Fruit fly (Drosophila melanogaster) whole organism, prepupa: ENCODE data around the gene PolA2.

Source experiments
- Blimp-1 ChIP-seq: fragments of 200-800 bp; sonication (Bioruptor generic); optimal IDR thresholded peaks from 3 replicates; lab custom pipeline; 2017; ENCODE audit warnings: missing biosample characterization, missing genetic modification characterization, mild to moderate bottlenecking, moderate library complexity, missing genetic modification reagents
- CG10631 ChIP-seq: fragments of 200-800 bp; sonication (Bioruptor generic); optimal IDR thresholded peaks from 2 replicates; lab custom pipeline; 2016; ENCODE audit warnings: missing biosample characterization, missing genetic modification characterization
- CG10669 ChIP-seq: fragments of 200-800 bp; sonication (Bioruptor generic); optimal IDR thresholded peaks from 3 replicates; lab custom pipeline; 2018; ENCODE audit warnings: missing biosample characterization, mild to moderate bottlenecking, missing genetic modification characterization, moderate library complexity
- CG11294 ChIP-seq: fragments of 200-800 bp; sonication (Bioruptor generic); IDR thresholded peaks from 2 replicates; pipeline ENCODE4 v1.3.6; 2022; ENCODE audit warnings: missing biosample characterization, missing genetic modification characterization
- CG11902 ChIP-seq: fragments of 200-800 bp; sonication (Bioruptor generic); optimal IDR thresholded peaks from 3 replicates; lab custom pipeline; 2016; ENCODE audit warnings: missing biosample characterization, missing genetic modification characterization
- CG15336 ChIP-seq: fragments of 200-800 bp; sonication (Bioruptor generic); IDR thresholded peaks from 2 replicates; pipeline ENCODE4 v1.3.6; 2022; ENCODE audit warnings: missing biosample characterization, missing genetic modification characterization
- CG16779 ChIP-seq: fragments of 200-800 bp; sonication (Bioruptor generic); optimal IDR thresholded peaks from 3 replicates; lab custom pipeline; 2017; ENCODE audit warnings: missing biosample characterization, mild to moderate bottlenecking, missing genetic modification characterization
- CG3032 ChIP-seq: fragments of 200-800 bp; optimal IDR thresholded peaks from 2 replicates; lab custom pipeline; 2019; ENCODE audit warnings: missing biosample characterization, mild to moderate bottlenecking, missing genetic modification characterization, moderate library complexity
- CG31627 ChIP-seq: fragments of 200-800 bp; sonication (Bioruptor generic); optimal IDR thresholded peaks from 3 replicates; lab custom pipeline; 2016; ENCODE audit warnings: missing biosample characterization, missing genetic modification characterization
- CG32006 ChIP-seq: fragments of 200-800 bp; sonication (Bioruptor generic); optimal IDR thresholded peaks from 3 replicates; lab custom pipeline; 2017; ENCODE audit warnings: missing biosample characterization, mild to moderate bottlenecking, missing genetic modification characterization
- CG34406 ChIP-seq: fragments of 200-800 bp; sonication (Bioruptor generic); optimal IDR thresholded peaks from 3 replicates; lab custom pipeline; 2016; ENCODE audit warnings: missing biosample characterization, missing genetic modification characterization
- CG3919 ChIP-seq: fragments of 200-800 bp; sonication (Bioruptor generic); optimal IDR thresholded peaks from 3 replicates; lab custom pipeline; 2016; ENCODE audit warnings: missing biosample characterization, missing genetic modification characterization
- CG4318 ChIP-seq: fragments of 200-800 bp; sonication (Bioruptor generic); optimal IDR thresholded peaks from 3 replicates; lab custom pipeline; 2017; ENCODE audit warnings: missing biosample characterization, mild to moderate bottlenecking, missing genetic modification characterization
- CG6163 ChIP-seq: fragments of 200-800 bp; sonication (Bioruptor generic); IDR thresholded peaks from 3 replicates; pipeline ENCODE4 v1.3.6; 2022; ENCODE audit warnings: missing biosample characterization, missing genetic modification characterization
- CG6276 ChIP-seq: fragments of 200-800 bp; sonication (Bioruptor generic); optimal IDR thresholded peaks from 2 replicates; lab custom pipeline; 2017; ENCODE audit warnings: missing biosample characterization, mild to moderate bottlenecking, missing genetic modification characterization
- CG6792 ChIP-seq: fragments of 200-800 bp; sonication (Bioruptor generic); optimal IDR thresholded peaks from 3 replicates; lab custom pipeline; 2016; ENCODE audit warnings: missing biosample characterization, missing genetic modification characterization
- CG6808 ChIP-seq: fragments of 200-800 bp; sonication (Bioruptor generic); optimal IDR thresholded peaks from 3 replicates; lab custom pipeline; 2017; ENCODE audit warnings: missing biosample characterization, missing genetic modification characterization, mild to moderate bottlenecking, moderate library complexity, missing genetic modification reagents
- CG6854 ChIP-seq: fragments of 200-800 bp; sonication (Bioruptor generic); optimal IDR thresholded peaks from 2 replicates; lab custom pipeline; 2017; ENCODE audit warnings: missing biosample characterization, mild to moderate bottlenecking, missing genetic modification characterization
- CG8119 ChIP-seq: fragments of 200-800 bp; sonication (Bioruptor generic); IDR thresholded peaks from 3 replicates; pipeline ENCODE4 v1.3.6; 2022; ENCODE audit warnings: missing biosample characterization, missing genetic modification characterization
- CG8632 ChIP-seq: fragments of 200-800 bp; sonication (Bioruptor generic); optimal IDR thresholded peaks from 3 replicates; lab custom pipeline; 2016; ENCODE audit warnings: missing biosample characterization, missing genetic modification characterization
- CG9139 ChIP-seq: fragments of 200-800 bp; sonication (Bioruptor generic); optimal IDR thresholded peaks from 3 replicates; lab custom pipeline; 2017; ENCODE audit warnings: missing biosample characterization, mild to moderate bottlenecking, missing genetic modification characterization
- Eip75B ChIP-seq: fragments of 200-800 bp; sonication (Bioruptor generic); optimal IDR thresholded peaks from 3 replicates; lab custom pipeline; 2016; ENCODE audit warnings: missing biosample characterization, missing genetic modification characterization
- Eip78C ChIP-seq: fragments of 200-800 bp; sonication (Bioruptor generic); peaks from one replicate; lab custom pipeline; 2016; ENCODE audit warnings: missing biosample characterization, missing genetic modification characterization
- Eip93F ChIP-seq: fragments of 200-800 bp; sonication (Bioruptor generic); optimal IDR thresholded peaks from 2 replicates; lab custom pipeline; 2016; ENCODE audit warnings: missing biosample characterization, mild to moderate bottlenecking, missing genetic modification characterization
- Ets96B ChIP-seq: fragments of 200-800 bp; optimal IDR thresholded peaks from 2 replicates; lab custom pipeline; 2019; ENCODE audit warnings: missing biosample characterization, mild to moderate bottlenecking, missing genetic modification characterization, moderate library complexity
- Gug ChIP-seq: fragments of 200-800 bp; sonication (Bioruptor generic); IDR thresholded peaks from 2 replicates; pipeline ENCODE4 v1.3.6; 2022; ENCODE audit warnings: missing biosample characterization, missing genetic modification characterization
- Hr38 ChIP-seq: sonication (Bioruptor generic); optimal IDR thresholded peaks from 2 replicates; lab custom pipeline; 2016; ENCODE audit warnings: missing biosample characterization, missing genetic modification characterization
- Hr39 ChIP-seq: fragments of 200-800 bp; sonication (Bioruptor generic); optimal IDR thresholded peaks from 2 replicates; lab custom pipeline; 2016; ENCODE audit warnings: missing biosample characterization, missing genetic modification characterization
- Hr4 ChIP-seq: fragments of 200-800 bp; sonication (Bioruptor generic); optimal IDR thresholded peaks from 3 replicates; lab custom pipeline; 2016; ENCODE audit warnings: missing biosample characterization, missing genetic modification characterization
- Lpt ChIP-seq: fragments of 200-800 bp; sonication (Bioruptor generic); optimal IDR thresholded peaks from 3 replicates; lab custom pipeline; 2016; ENCODE audit warnings: missing biosample characterization, missing genetic modification characterization
- Met ChIP-seq: fragments of 200-800 bp; sonication (Bioruptor generic); optimal IDR thresholded peaks from 3 replicates; lab custom pipeline; 2016; ENCODE audit warnings: missing biosample characterization, missing genetic modification characterization
- OdsH ChIP-seq: fragments of 200-800 bp; sonication (Bioruptor generic); optimal IDR thresholded peaks from 3 replicates; lab custom pipeline; 2016; ENCODE audit warnings: missing biosample characterization, missing genetic modification characterization
- Sox102F ChIP-seq: fragments of 200-800 bp; sonication (Bioruptor generic); optimal IDR thresholded peaks from 2 replicates; lab custom pipeline; 2016; ENCODE audit warnings: missing biosample characterization, mild to moderate bottlenecking, missing genetic modification characterization
- Sox14 ChIP-seq: fragments of 200-800 bp; sonication (Bioruptor generic); optimal IDR thresholded peaks from 3 replicates; lab custom pipeline; 2016; ENCODE audit warnings: missing biosample characterization, missing genetic modification characterization
- Sox15 ChIP-seq: fragments of 200-800 bp; sonication (Bioruptor generic); optimal IDR thresholded peaks from 3 replicates; lab custom pipeline; 2016; ENCODE audit warnings: missing biosample characterization, missing genetic modification characterization
- acj6 ChIP-seq: fragments of 200-800 bp; sonication (Bioruptor generic); optimal IDR thresholded peaks from 3 replicates; lab custom pipeline; 2016; ENCODE audit warnings: missing biosample characterization, missing genetic modification characterization
- cyc ChIP-seq: fragments of 200-800 bp; sonication (Bioruptor generic); optimal IDR thresholded peaks from 3 replicates; lab custom pipeline; 2016; ENCODE audit warnings: missing biosample characterization, missing genetic modification characterization
- dac ChIP-seq: fragments of 200-800 bp; sonication (Bioruptor generic); optimal IDR thresholded peaks from 2 replicates; lab custom pipeline; 2017; ENCODE audit warnings: missing biosample characterization, mild to moderate bottlenecking, missing genetic modification characterization
- dsx ChIP-seq: fragments of 200-800 bp; optimal IDR thresholded peaks from 3 replicates; lab custom pipeline; 2019; ENCODE audit warnings: missing biosample characterization, mild to moderate bottlenecking, missing genetic modification characterization, moderate library complexity; ENCODE audit not compliant: poor library complexity, severe bottlenecking
- esn ChIP-seq: fragments of 200-800 bp; sonication (Bioruptor generic); optimal IDR thresholded peaks from 2 replicates; lab custom pipeline; 2016; ENCODE audit warnings: missing biosample characterization, mild to moderate bottlenecking, missing genetic modification characterization, moderate library complexity
- fd59A ChIP-seq: fragments of 200-800 bp; sonication (Bioruptor generic); optimal IDR thresholded peaks from 2 replicates; lab custom pipeline; 2017; ENCODE audit warnings: missing biosample characterization, mild to moderate bottlenecking, missing genetic modification characterization, missing genetic modification reagents
- fd85E ChIP-seq: fragments of 200-800 bp; sonication (Bioruptor generic); optimal IDR thresholded peaks from 3 replicates; lab custom pipeline; 2016; ENCODE audit warnings: missing biosample characterization, missing genetic modification characterization
- lz ChIP-seq: fragments of 200-800 bp; sonication (Bioruptor generic); optimal IDR thresholded peaks from 3 replicates; lab custom pipeline; 2016; ENCODE audit warnings: missing biosample characterization, missing genetic modification characterization
- net ChIP-seq: fragments of 200-800 bp; sonication (Bioruptor generic); optimal IDR thresholded peaks from 3 replicates; lab custom pipeline; 2016; ENCODE audit warnings: missing biosample characterization, missing genetic modification characterization
- pdm3 ChIP-seq: fragments of 200-800 bp; sonication (Bioruptor generic); optimal IDR thresholded peaks from 3 replicates; lab custom pipeline; 2016; ENCODE audit warnings: missing biosample characterization, missing genetic modification characterization
- ss ChIP-seq, 2 experiments: fragments of 200-800 bp; sonication (Bioruptor generic); optimal IDR thresholded peaks; 2 replicates in 1 of 2; 3 replicates in 1 of 2; lab custom pipeline; 2017 to 2018; ENCODE audit warnings: mild to moderate bottlenecking in 2 of 2, missing biosample characterization in 2 of 2, missing genetic modification characterization in 2 of 2, moderate library complexity in 1 of 2
- topi ChIP-seq: fragments of 200-800 bp; sonication (Bioruptor generic); optimal IDR thresholded peaks from 3 replicates; lab custom pipeline; 2016; ENCODE audit warnings: missing biosample characterization, missing genetic modification characterization
- vri ChIP-seq: fragments of 200-800 bp; sonication (Bioruptor generic); optimal IDR thresholded peaks from 3 replicates; lab custom pipeline; 2016; ENCODE audit warnings: missing biosample characterization, mild to moderate bottlenecking, missing genetic modification characterization

The PolA2 gene

DNA sequence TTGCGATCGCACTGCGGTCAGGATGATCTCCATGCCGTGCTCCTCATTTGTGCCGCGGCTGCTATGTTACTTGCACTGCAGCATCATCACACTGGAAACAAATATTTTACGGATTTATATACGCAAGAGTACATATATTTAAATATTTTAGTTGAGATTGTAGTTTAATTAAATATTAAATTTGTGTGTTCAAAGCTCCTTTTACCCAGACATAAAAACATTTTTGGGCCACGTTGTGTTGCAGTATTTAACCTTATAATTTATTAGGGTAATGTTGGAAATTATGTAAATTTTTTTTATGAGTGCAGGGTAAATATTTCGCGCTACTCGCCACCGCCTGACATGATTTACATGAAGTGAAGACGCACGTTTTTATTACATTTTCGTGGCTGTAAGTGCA, 41.4 kb upstream of the PolA2 start (continued):
- peak; percentile 88 for TF ChIP-seq Eip78C (GFP tag; lab: Kevin White, UChicago)
- TF ChIP-seq Met (GFP tag; lab: Kevin White, UChicago), result no peak
- peak; percentile 10 for TF ChIP-seq fd59A (GFP tag; lab: Kevin White, UChicago)
- TF ChIP-seq Eip75B, result peak; percentile 22
- TF ChIP-seq fd85E (GFP tag; lab: Kevin White, UChicago), result no peak
- TF ChIP-seq Hr38 (GFP tag; lab: Kevin White, UChicago), result no peak

- TF ChIP-seq Sox15 (GFP tag; lab: Kevin White, UChicago), result peak; percentile 47
- TF ChIP-seq CG4318, result no peak
- peak; percentile 27 for TF ChIP-seq Hr39 (GFP tag; lab: Kevin White, UChicago)
- TF ChIP-seq CG16779 (tag; lab: Kevin White, UChicago), result no peak
- peak; percentile 76 for TF ChIP-seq CG3032 (tag; lab: Kevin White, UChicago)
- TF ChIP-seq dac (GFP tag; lab: Kevin White, UChicago), result no peak
- peak; percentile 89 for TF ChIP-seq Eip78C (GFP tag; lab: Kevin White, UChicago)
- no peak for TF ChIP-seq CG11294 (GFP tag; lab: Robert Waterston, UW)
- TF ChIP-seq CG32006 (GFP tag; lab: Kevin White, UChicago), result no peak
- no peak for TF ChIP-seq Eip93F (GFP tag; lab: Kevin White, UChicago)
- TF ChIP-seq CG10631 (GFP tag; lab: Kevin White, UChicago), result peak; percentile 28
- no peak for TF ChIP-seq CG6276 (GFP tag; lab: Kevin White, UChicago)
- no peak for TF ChIP-seq Hr4
- peak; percentile 29 for TF ChIP-seq OdsH (GFP tag; lab: Kevin White, UChicago)
- TF ChIP-seq CG6792 (GFP tag; lab: Kevin White, UChicago), result peak; percentile 27
- 0 out of 3 replicates have a peak, but pooled peaks have one; percentile 24 for TF ChIP-seq CG6163 (GFP tag; lab: Robert Waterston, UW)
- peak; percentile 50 for TF ChIP-seq pdm3
- TF ChIP-seq Sox14 (GFP tag; lab: Kevin White, UChicago), result peak; percentile 6
- TF ChIP-seq CG6808 (GFP tag; lab: Kevin White, UChicago), result peak; percentile 49
- peak; percentile 13 for TF ChIP-seq Sox102F (GFP tag; lab: Kevin White, UChicago)
- no peak for TF ChIP-seq net (GFP tag; lab: Kevin White, UChicago)
- no peak for TF ChIP-seq CG9139 (GFP tag; lab: Kevin White, UChicago)
- TF ChIP-seq CG15336 (GFP tag; lab: Robert Waterston, UW), result no peak
- TF ChIP-seq CG11902 (GFP tag; lab: Kevin White, UChicago), result peak; percentile 53
- peak; percentile 58 to 59 for TF ChIP-seq ss (GFP tag; optimal IDR thresholded peaks at IDR 0.05; lab: Kevin White, UChicago)
- TF ChIP-seq lz (GFP tag; lab: Kevin White, UChicago), result peak; percentile 25
- no peak for TF ChIP-seq CG8119
- peak; percentile 46 for TF ChIP-seq Eip75B
- no peak for TF ChIP-seq Gug (GFP tag; lab: Robert Waterston, UW)
- TF ChIP-seq dsx (GFP tag; lab: Kevin White, UChicago), result peak; percentile 0
- TF ChIP-seq Met (GFP tag; lab: Kevin White, UChicago), result no peak
- no peak for TF ChIP-seq Blimp-1
- peak; percentile 53 for TF ChIP-seq acj6 (GFP tag; lab: Kevin White, UChicago)
- no peak for TF ChIP-seq vri (GFP tag; lab: Kevin White, UChicago)
- peak; percentile 67 for TF ChIP-seq CG10669 (GFP tag; lab: Kevin White, UChicago)
- peak; percentile 33 for TF ChIP-seq CG31627 (GFP tag; lab: Kevin White, UChicago)
- peak; percentile 57 for TF ChIP-seq Ets96B
- peak; percentile 20 for TF ChIP-seq cyc (GFP tag; lab: Kevin White, UChicago)
- peak; percentile 46 for TF ChIP-seq CG6854 (GFP tag; lab: Kevin White, UChicago)
- TF ChIP-seq CG8632 (GFP tag; lab: Kevin White, UChicago), result peak; percentile 39
- TF ChIP-seq esn (GFP tag; lab: Kevin White, UChicago), result peak; percentile 42
- peak; percentile 9 for TF ChIP-seq topi (GFP tag; lab: Kevin White, UChicago)
- TF ChIP-seq Hr38 (GFP tag; lab: Kevin White, UChicago), result no peak
- no peak for TF ChIP-seq Lpt
- TF ChIP-seq CG34406 (GFP tag; lab: Kevin White, UChicago), result peak; percentile 22
- TF ChIP-seq CG3919 (GFP tag; lab: Kevin White, UChicago), result peak; percentile 52
These were observed 39.8 kb upstream of the PolA2 start for dm6 chr3R:27198883-27199780.
